Fruit fly (Drosophila melanogaster) whole organism, embryonic: ENCODE data around the gene CG15414.
A peak's percentile ranks its signal among the peaks of the same experiment; 100 is the strongest.

Experiments used
- BtbVII ChIP-seq: fragments of 200-800 bp; sonication (Bioruptor generic); optimal IDR thresholded peaks from 3 replicates; lab custom pipeline; 2017; ENCODE audit warnings: missing biosample characterization, mild to moderate bottlenecking, missing genetic modification characterization
- C15 ChIP-seq: fragments of 200-800 bp; sonication (Bioruptor generic); IDR thresholded peaks from 3 replicates; pipeline ENCODE4 v1.3.6; 2022; ENCODE audit warnings: missing biosample characterization, missing genetic modification characterization
- CG12071 ChIP-seq: fragments of 200-800 bp; sonication (Bioruptor generic); optimal IDR thresholded peaks from 3 replicates; lab custom pipeline; 2018; ENCODE audit warnings: missing biosample characterization, mild to moderate bottlenecking, missing genetic modification characterization
- CG12659 ChIP-seq: fragments of 200-800 bp; sonication (Bioruptor generic); optimal IDR thresholded peaks from 3 replicates; lab custom pipeline; 2017; ENCODE audit warnings: mild to moderate bottlenecking, missing biosample characterization, missing genetic modification reagents, missing genetic modification characterization
- CG14965 ChIP-seq: fragments of 200-800 bp; sonication (Bioruptor generic); optimal IDR thresholded peaks from 2 replicates; lab custom pipeline; 2016; ENCODE audit warnings: missing biosample characterization, missing genetic modification characterization, borderline replicate concordance
- CG15696 ChIP-seq: fragments of 200-800 bp; sonication (Bioruptor generic); optimal IDR thresholded peaks from 2 replicates; lab custom pipeline; 2019; ENCODE audit warnings: missing biosample characterization, mild to moderate bottlenecking, missing genetic modification characterization, moderate library complexity
- CG1603 ChIP-seq: fragments of 200-800 bp; sonication (Bioruptor generic); optimal IDR thresholded peaks from 2 replicates; lab custom pipeline; 2019; ENCODE audit warnings: missing biosample characterization, mild to moderate bottlenecking, missing genetic modification characterization, moderate library complexity
- CG2116 ChIP-seq: fragments of 200-800 bp; sonication (Bioruptor generic); optimal IDR thresholded peaks from 3 replicates; lab custom pipeline; 2018; ENCODE audit warnings: missing biosample characterization, mild to moderate bottlenecking, missing genetic modification characterization
- CG3838 ChIP-seq: fragments of 200-800 bp; sonication (Bioruptor generic); optimal IDR thresholded peaks from 3 replicates; lab custom pipeline; 2016; ENCODE audit warnings: missing biosample characterization, missing genetic modification characterization
- CG4730 ChIP-seq: fragments of 200-800 bp; sonication (Bioruptor generic); IDR thresholded peaks from 2 replicates; pipeline ENCODE4 v1.3.6; 2022; ENCODE audit warnings: missing biosample characterization, missing genetic modification characterization
- CG7839 ChIP-seq: fragments of 200-800 bp; sonication (Bioruptor generic); optimal IDR thresholded peaks from 3 replicates; lab custom pipeline; 2018; ENCODE audit warnings: missing biosample characterization, mild to moderate bottlenecking, missing genetic modification characterization, moderate library complexity
- CG7963 ChIP-seq: fragments of 200-800 bp; sonication (Bioruptor generic); IDR thresholded peaks from 3 replicates; pipeline ENCODE4 v1.3.6; 2022; ENCODE audit warnings: missing biosample characterization, missing genetic modification characterization; ENCODE audit not compliant: partially characterized antibody
- CG8290 ChIP-seq, 3 experiments: fragments of 200-800 bp; sonication (Bioruptor generic); optimal IDR thresholded peaks; 2 replicates each; lab custom pipeline; 2016 to 2019; ENCODE audit warnings: missing biosample characterization in 3 of 3, missing genetic modification characterization in 3 of 3, mild to moderate bottlenecking in 2 of 3, moderate library complexity in 1 of 3
- Dfd ChIP-seq, 2 experiments: fragments of >200 bp; optimal IDR thresholded peaks; 2 replicates each; lab custom pipeline; 2017; ENCODE audit warnings: missing biosample characterization in 2 of 2, missing genetic modification characterization in 2 of 2
- Dll ChIP-seq: fragments of 200-800 bp; sonication (Bioruptor generic); IDR thresholded peaks from 4 replicates; pipeline ENCODE4 v1.3.6; 2022; ENCODE audit warnings: missing biosample characterization, missing genetic modification characterization; ENCODE audit not compliant: partially characterized antibody
- Fer2 ChIP-seq: fragments of 200-800 bp; sonication (Bioruptor generic); optimal IDR thresholded peaks from 2 replicates; lab custom pipeline; 2018; ENCODE audit warnings: missing biosample characterization, mild to moderate bottlenecking, missing genetic modification characterization, moderate library complexity
- Hmr ChIP-seq: fragments of 200-800 bp; sonication (Bioruptor generic); optimal IDR thresholded peaks from 3 replicates; lab custom pipeline; 2017; ENCODE audit warnings: mild to moderate bottlenecking, missing biosample characterization, missing genetic modification reagents, missing genetic modification characterization
- Hr3 ChIP-seq: fragments of 200-800 bp; sonication (Bioruptor generic); optimal IDR thresholded peaks from 3 replicates; lab custom pipeline; 2016; ENCODE audit warnings: missing biosample characterization, missing genetic modification characterization
- MBD-R2 ChIP-seq: fragments of 200-800 bp; sonication (Bioruptor generic); IDR thresholded peaks from 2 replicates; pipeline ENCODE4 v1.3.6; 2022; ENCODE audit warnings: missing biosample characterization, missing genetic modification characterization
- Meics ChIP-seq: fragments of 200-800 bp; sonication (Bioruptor generic); optimal IDR thresholded peaks from 2 replicates; lab custom pipeline; 2017; ENCODE audit warnings: missing biosample characterization, mild to moderate bottlenecking, missing genetic modification characterization
- Mrtf ChIP-seq: fragments of 200-800 bp; sonication (Bioruptor generic); IDR thresholded peaks from 3 replicates; pipeline ENCODE4 v1.3.6; 2022; ENCODE audit warnings: missing biosample characterization, missing genetic modification characterization
- NC2α ChIP-seq: fragments of 200-800 bp; sonication (Bioruptor generic); optimal IDR thresholded peaks from 2 replicates; lab custom pipeline; 2016; ENCODE audit warnings: missing biosample characterization, missing genetic modification characterization
- Rfx ChIP-seq: fragments of 200-800 bp; sonication (Bioruptor generic); IDR thresholded peaks from 2 replicates; pipeline ENCODE4 v1.3.6; 2022; ENCODE audit warnings: missing biosample characterization, missing genetic modification characterization
- Spps ChIP-seq: fragments of 200-800 bp; sonication (Bioruptor generic); optimal IDR thresholded peaks from 2 replicates; lab custom pipeline; 2018; ENCODE audit warnings: missing biosample characterization, mild to moderate bottlenecking, missing genetic modification characterization
- Usf ChIP-seq: fragments of 200-800 bp; sonication (Bioruptor generic); optimal IDR thresholded peaks from 2 replicates; lab custom pipeline; 2017; ENCODE audit warnings: missing genotype, missing biosample characterization, missing genetic modification characterization
- ash1 ChIP-seq: fragments of 200-800 bp; sonication (Bioruptor generic); optimal IDR thresholded peaks from 2 replicates; lab custom pipeline; 2018; ENCODE audit warnings: missing biosample characterization, mild to moderate bottlenecking, missing genetic modification characterization
- br ChIP-seq: fragments of >200 bp; optimal IDR thresholded peaks from 2 replicates; lab custom pipeline; 2017
- cad ChIP-seq: fragments of >200 bp; optimal IDR thresholded peaks from 2 replicates; lab custom pipeline; 2017; ENCODE audit warnings: missing biosample characterization, missing genetic modification characterization
- cwo ChIP-seq: fragments of 200-800 bp; sonication (Bioruptor generic); optimal IDR thresholded peaks from 3 replicates; lab custom pipeline; 2017; ENCODE audit warnings: missing biosample characterization, missing genetic modification characterization, mild to moderate bottlenecking, moderate library complexity, missing genetic modification reagents
- dati ChIP-seq: fragments of 200-800 bp; sonication (Bioruptor generic); IDR thresholded peaks from 2 replicates; pipeline ENCODE4 v1.3.6; 2022; ENCODE audit warnings: missing biosample characterization, missing genetic modification characterization
- en ChIP-seq: fragments of 200-800 bp; sonication (Bioruptor generic); optimal IDR thresholded peaks from 2 replicates; lab custom pipeline; 2016; ENCODE audit warnings: missing biosample characterization, missing genetic modification characterization
- gce ChIP-seq: fragments of 200-800 bp; sonication (Bioruptor generic); IDR thresholded peaks from 3 replicates; pipeline ENCODE4 v1.3.6; 2022; ENCODE audit warnings: missing biosample characterization, missing genetic modification characterization
- gsb ChIP-seq: fragments of 200-800 bp; sonication (Bioruptor generic); IDR thresholded peaks from 2 replicates; pipeline ENCODE4 v1.3.6; 2022; ENCODE audit warnings: missing biosample characterization, missing genetic modification characterization
- hth ChIP-seq: fragments of >200 bp; optimal IDR thresholded peaks from 2 replicates; lab custom pipeline; 2017; ENCODE audit warnings: inconsistent platforms
- kah ChIP-seq: fragments of 200-800 bp; sonication (Bioruptor generic); optimal IDR thresholded peaks from 2 replicates; lab custom pipeline; 2018; ENCODE audit warnings: missing biosample characterization, mild to moderate bottlenecking, missing genetic modification characterization
- ken ChIP-seq: fragments of 200-800 bp; sonication (Bioruptor generic); IDR thresholded peaks from 3 replicates; pipeline ENCODE4 v1.3.6; 2022; ENCODE audit warnings: missing biosample characterization, missing genetic modification characterization
- knrl ChIP-seq: fragments of 200-800 bp; sonication (Bioruptor generic); IDR thresholded peaks from 3 replicates; pipeline ENCODE4 v1.3.6; 2022; ENCODE audit warnings: missing biosample characterization, missing genetic modification characterization; ENCODE audit not compliant: partially characterized antibody
- lov ChIP-seq, 2 experiments: fragments of 200-800 bp in 1 of 2; fragments of >200 bp in 1 of 2; sonication (Bioruptor generic) in 1 of 2; IDR thresholded peaks in 1 of 2; optimal IDR thresholded peaks in 1 of 2; 2 replicates in 1 of 2; 3 replicates in 1 of 2; pipeline versions ENCODE4 v1.3.6 to Lab custom; 2017 to 2022; ENCODE audit warnings: missing biosample characterization in 1 of 2, missing genetic modification characterization in 1 of 2
- nerfin-2 ChIP-seq: fragments of 200-800 bp; sonication (Bioruptor generic); IDR thresholded peaks from 2 replicates; pipeline ENCODE4 v1.3.6; 2022; ENCODE audit warnings: missing biosample characterization, missing genetic modification characterization; ENCODE audit not compliant: partially characterized antibody
- otp ChIP-seq: fragments of 200-800 bp; sonication (Bioruptor generic); IDR thresholded peaks from 3 replicates; pipeline ENCODE4, ENCODE4 v1.3.6; 2022; ENCODE audit warnings: missing biosample characterization, missing genetic modification characterization
- pum ChIP-seq: fragments of 200-800 bp; sonication (Bioruptor generic); optimal IDR thresholded peaks from 2 replicates; lab custom pipeline; 2016; ENCODE audit warnings: missing biosample characterization, missing genetic modification characterization
- ranshi ChIP-seq: fragments of 200-800 bp; sonication (Bioruptor generic); IDR thresholded peaks from 2 replicates; pipeline ENCODE4 v1.3.6; 2022; ENCODE audit warnings: missing biosample characterization, missing genetic modification characterization
- sd ChIP-seq: fragments of 200-800 bp; sonication (Bioruptor generic); optimal IDR thresholded peaks from 3 replicates; lab custom pipeline; 2018; ENCODE audit warnings: missing biosample characterization, mild to moderate bottlenecking, missing genetic modification characterization, moderate library complexity
- tgo ChIP-seq: fragments of 200-800 bp; sonication (Bioruptor generic); IDR thresholded peaks from 3 replicates; pipeline ENCODE4 v1.3.6; 2022; ENCODE audit warnings: missing biosample characterization, missing genetic modification characterization
- tio ChIP-seq: fragments of 200-800 bp; sonication (Bioruptor generic); optimal IDR thresholded peaks from 2 replicates; lab custom pipeline; 2017; ENCODE audit warnings: missing biosample characterization, missing genetic modification characterization, inconsistent platforms
- wor ChIP-seq: fragments of 200-800 bp; sonication (Bioruptor generic); IDR thresholded peaks from 2 replicates; pipeline ENCODE4 v1.3.6; 2022; ENCODE audit warnings: missing biosample characterization, missing genetic modification characterization
- zf30C ChIP-seq: fragments of 200-800 bp; sonication (Bioruptor generic); optimal IDR thresholded peaks from 3 replicates; lab custom pipeline; 2018; ENCODE audit warnings: missing biosample characterization, mild to moderate bottlenecking, missing genetic modification characterization
- zfh1 ChIP-seq: fragments of 200-800 bp; sonication (Bioruptor generic); IDR thresholded peaks from 3 replicates; pipeline ENCODE4 v1.3.6; 2022; ENCODE audit warnings: missing biosample characterization, missing genetic modification characterization

CG15414 gene

dm6 chr2L:3478034-3478880, 12.6 kb downstream of the CG15414 start, which contains the start of gene Thor (continued):
- peak; percentile 26 for TF ChIP-seq kah (GFP tag; lab: Kevin White, UChicago)
- peak; percentile 71; the same call in 1 of the 2 replicates for TF ChIP-seq ranshi (GFP tag; lab: Robert Waterston, UW)
- no peak for TF ChIP-seq lov (optimal IDR thresholded peaks at IDR 0.05; lab: Kevin White, UChicago)
- TF ChIP-seq lov (GFP tag; IDR thresholded peaks at IDR 0.05; lab: Robert Waterston, UW), result peak; percentile 90
- peak; percentile 31; the same call in 1 of the 2 replicates for TF ChIP-seq CG4730 (GFP tag; lab: Robert Waterston, UW)
- TF ChIP-seq CG2116 (GFP tag; lab: Kevin White, UChicago), result no peak
- TF ChIP-seq Meics, result peak; percentile 70
- TF ChIP-seq otp (GFP tag; lab: Robert Waterston, UW), result peak; percentile 89
- peak; percentile 85 for TF ChIP-seq cwo (GFP tag; lab: Kevin White, UChicago)
- TF ChIP-seq C15 (GFP tag; lab: Robert Waterston, UW), result no peak
- TF ChIP-seq MBD-R2, result peak; percentile 21; the same call in 1 of the 2 replicates
- no peak for TF ChIP-seq CG3838 (GFP tag; lab: Kevin White, UChicago)
- TF ChIP-seq Spps, result peak; percentile 21
- TF ChIP-seq cad (GFP tag; lab: Kevin White, UChicago), result no peak
- TF ChIP-seq Hmr (GFP tag; lab: Kevin White, UChicago), result peak; percentile 87
- peak; percentile 40 for TF ChIP-seq CG15696 (tag; lab: Kevin White, UChicago)
- peak; percentile 91 for TF ChIP-seq NC2α (GFP tag; lab: Kevin White, UChicago)
- peak; percentile 74 for TF ChIP-seq CG12659 (GFP tag; lab: Kevin White, UChicago)
- TF ChIP-seq gsb (GFP tag; lab: Robert Waterston, UW), result peak; percentile 68
- TF ChIP-seq tgo (GFP tag; lab: Robert Waterston, UW), result no peak
- TF ChIP-seq gce (GFP tag; lab: Robert Waterston, UW), result peak; percentile 83
- no peak for TF ChIP-seq br (lab: Kevin White, UChicago)
- peak; percentile 69 for TF ChIP-seq dati (GFP tag; lab: Robert Waterston, UW)
- TF ChIP-seq BtbVII (GFP tag; lab: Kevin White, UChicago), result peak; percentile 81
- TF ChIP-seq wor (GFP tag; lab: Robert Waterston, UW), result no peak
- TF ChIP-seq Usf (GFP tag; lab: Kevin White, UChicago), result no peak
- TF ChIP-seq ash1 (GFP tag; lab: Kevin White, UChicago), result peak; percentile 77
- TF ChIP-seq Dfd (GFP tag; optimal IDR thresholded peaks at IDR 0.05; lab: Kevin White, UChicago), result no peak
- 0 out of 3 replicates have a peak, but pooled peaks have one; percentile 14 for TF ChIP-seq Mrtf
- TF ChIP-seq CG7839 (tag; lab: Kevin White, UChicago), result peak; percentile 61
- no peak for TF ChIP-seq pum (GFP tag; lab: Kevin White, UChicago)
- TF ChIP-seq knrl (GFP tag; lab: Robert Waterston, UW), result peak; percentile 26; the same call in 1 of the 3 replicates
- TF ChIP-seq tio (GFP tag; lab: Kevin White, UChicago), result no peak
- peak; percentile 40 for TF ChIP-seq CG1603 (tag; lab: Kevin White, UChicago)
- TF ChIP-seq Hr3, result peak; percentile 13
- no peak for TF ChIP-seq CG7963 (GFP tag; lab: Robert Waterston, UW)
- peak; percentile 74; the same call in 1 of the 2 replicates for TF ChIP-seq Rfx (GFP tag; lab: Robert Waterston, UW)
- no peak for TF ChIP-seq Dll (GFP tag; lab: Robert Waterston, UW)
- TF ChIP-seq nerfin-2 (GFP tag; lab: Robert Waterston, UW), result no peak
- no peak for TF ChIP-seq CG8290 (GFP tag; optimal IDR thresholded peaks at IDR 0.05; lab: Kevin White, UChicago)
- TF ChIP-seq CG8290 (tag; optimal IDR thresholded peaks at IDR 0.05; lab: Kevin White, UChicago), result peak; percentile 65 to 94
- TF ChIP-seq ken (GFP tag; lab: Robert Waterston, UW), result peak; percentile 75; the same call in 2 of the 3 replicates
- peak; percentile 73 for TF ChIP-seq CG12071
- TF ChIP-seq CG14965 (GFP tag; lab: Kevin White, UChicago), result peak; percentile 41
- peak; percentile 29 for TF ChIP-seq zf30C (GFP tag; lab: Kevin White, UChicago)
- TF ChIP-seq Fer2 (tag; lab: Kevin White, UChicago), result no peak
- TF ChIP-seq hth (lab: Kevin White, UChicago), result no peak
- peak; percentile 72 for TF ChIP-seq sd (tag; lab: Kevin White, UChicago)
- peak; percentile 80 for TF ChIP-seq zfh1
- peak; percentile 50 for TF ChIP-seq en (GFP tag; lab: Kevin White, UChicago)
